Worm (Caenorhabditis elegans): ENCODE results near the gene tsg-101.

The tsg-101 gene

ce11 chrIV:3539253-3539652 lies 24.9 kb upstream of the tsg-101 start (continued):
- no peak for TF ChIP-seq F57C9.4 (tag; optimal IDR thresholded peaks at IDR 0.05)
- no peak for TF ChIP-seq tlf-1 (GFP tag; optimal IDR thresholded peaks at IDR 0.05)
- no peak for TF ChIP-seq ceh-58 (GFP tag; IDR thresholded peaks at IDR 0.05)
- TF ChIP-seq lir-1 (GFP tag; conservative IDR thresholded peaks at IDR 0.05), result no peak
- no peak for TF ChIP-seq Y56A3A.18 (GFP tag; IDR thresholded peaks at IDR 0.05)
- no peak for TF ChIP-seq sdz-38 (tag; optimal IDR thresholded peaks at IDR 0.05)
- no peak for TF ChIP-seq ceh-27 (GFP tag; optimal IDR thresholded peaks at IDR 0.05)
- no peak for TF ChIP-seq lin-40 (tag; optimal IDR thresholded peaks at IDR 0.05)
- no peak for TF ChIP-seq tbp1 (GFP tag; optimal IDR thresholded peaks at IDR 0.05)
- no peak for TF ChIP-seq cebp-2 (GFP tag; IDR thresholded peaks at IDR 0.05)
- TF ChIP-seq egl-44 (GFP tag; IDR thresholded peaks at IDR 0.05), result no peak

- TF ChIP-seq Y67H2A.10 (GFP tag; conservative IDR thresholded peaks at IDR 0.05) (no peak), hmg-1.2 (GFP tag; IDR thresholded peaks at IDR 0.05) (peak; percentile 49; the same call in 1 of the 2 replicates), Y56A3A.18 (GFP tag; IDR thresholded peaks at IDR 0.05) (no peak)
These were observed 18.6 kb upstream of the tsg-101 start for ce11 chrIV:3532989-3533388.

ce11 chrIV:3532167-3532566 lies 17.8 kb upstream of the tsg-101 start, which contains the start of gene M57.1:
TSS of gene M57.1 (plus strand) at chrIV:3532467.
- TF ChIP-seq nhr-80 (tag; optimal IDR thresholded peaks at IDR 0.05) (no peak), xnd-1 (tag; optimal IDR thresholded peaks at IDR 0.05) (no peak), hlh-12 (tag; optimal IDR thresholded peaks at IDR 0.05) (no peak), ceh-79 (tag; optimal IDR thresholded peaks at IDR 0.05) (no peak), nfya-1 (tag; optimal IDR thresholded peaks at IDR 0.05; ENCODE audit: borderline replicate concordance, insufficient read depth) (no peak), dpff-1 (tag; optimal IDR thresholded peaks at IDR 0.05) (no peak), attf-6 (GFP tag; IDR thresholded peaks at IDR 0.05) (no peak), sdz-38 (tag; optimal IDR thresholded peaks at IDR 0.05) (no peak), mel-28 (tag; optimal IDR thresholded peaks at IDR 0.05; ENCODE audit: borderline replicate concordance) (no peak), Y56A3A.18 (GFP tag; IDR thresholded peaks at IDR 0.05) (no peak), nfyb-1 (GFP tag; IDR thresholded peaks at IDR 0.05) (no peak), F37B4.10 (GFP tag; IDR thresholded peaks at IDR 0.05) (no peak), B0336.3 (GFP tag; IDR thresholded peaks at IDR 0.05) (no peak), mxl-1 (tag; optimal IDR thresholded peaks at IDR 0.05) (no peak), ceh-58 (GFP tag; IDR thresholded peaks at IDR 0.05) (no peak), nhr-179 (tag; optimal IDR thresholded peaks at IDR 0.05) (no peak), lin-26 (GFP tag; IDR thresholded peaks at IDR 0.05) (no peak), ztf-25 (GFP tag; IDR thresholded peaks at IDR 0.05) (no peak)

- TF ChIP-seq akir-1 (GFP tag; optimal IDR thresholded peaks at IDR 0.05), result no peak
- TF ChIP-seq pha-4 (tag; optimal IDR thresholded peaks at IDR 0.05), result no peak
- no peak for TF ChIP-seq ztf-6 (GFP tag; IDR thresholded peaks at IDR 0.05)
- no peak for TF ChIP-seq pbrm-1 (GFP tag; IDR thresholded peaks at IDR 0.05)
- TF ChIP-seq zim-3 (tag; optimal IDR thresholded peaks at IDR 0.05), result no peak
- TF ChIP-seq ets-4 (GFP tag; optimal IDR thresholded peaks at IDR 0.05), result no peak
- no peak for TF ChIP-seq K12H6.12 (tag; optimal IDR thresholded peaks at IDR 0.05)
- no peak for TF ChIP-seq egrh-3 (GFP tag; IDR thresholded peaks at IDR 0.05)
These were observed 17.2 kb upstream of the tsg-101 start for ce11 chrIV:3531535-3531934.
